Fruit fly (Drosophila melanogaster) whole organism, larva: ENCODE results near the gene sick.
A peak's percentile ranks its signal among the peaks of the same experiment; 100 is the strongest.

ENCODE experiments used
- noc ChIP-seq: fragments of 200-800 bp; sonication (Bioruptor generic); optimal IDR thresholded peaks from 3 replicates; lab custom pipeline; 2019; ENCODE audit warnings: missing biosample characterization, mild to moderate bottlenecking, missing genetic modification characterization, moderate library complexity

Gene sick

DNA sequence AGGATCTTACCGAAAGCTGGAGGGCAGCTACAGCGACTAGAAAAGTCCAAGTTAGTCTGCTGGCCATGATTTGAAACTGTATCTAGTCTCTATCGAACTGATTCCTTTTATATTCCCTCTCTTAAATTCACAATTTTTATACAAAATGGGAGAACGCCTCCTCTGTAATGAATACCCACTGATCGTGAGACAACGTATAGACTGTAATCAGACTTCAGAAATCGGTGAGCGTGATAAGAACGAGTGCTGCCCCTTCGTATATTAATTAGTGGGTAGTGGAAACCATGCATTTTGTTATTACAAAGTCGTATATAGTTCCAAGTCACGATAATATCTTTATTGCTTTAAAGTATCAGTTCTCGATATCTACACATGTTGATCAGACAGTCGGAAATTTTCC, 170.2 kb downstream of the sick start, which contains the start of gene OS9:
Gene OS9, minus strand, starts transcription at position 101 of the 400 bp plus-strand sequence.
- no peak for TF ChIP-seq noc

- peak; percentile 0 for TF ChIP-seq noc
Observed at dm6 chr2L:19967390-19967789, 171.2 kb downstream of the sick start, which contains the start of gene Hf. Gene Hf (minus strand): TSS chr2L:19967685.

dm6 chr2L:19987875-19988665, 191.9 kb downstream of the sick start:
- TF ChIP-seq noc = no peak

DNA sequence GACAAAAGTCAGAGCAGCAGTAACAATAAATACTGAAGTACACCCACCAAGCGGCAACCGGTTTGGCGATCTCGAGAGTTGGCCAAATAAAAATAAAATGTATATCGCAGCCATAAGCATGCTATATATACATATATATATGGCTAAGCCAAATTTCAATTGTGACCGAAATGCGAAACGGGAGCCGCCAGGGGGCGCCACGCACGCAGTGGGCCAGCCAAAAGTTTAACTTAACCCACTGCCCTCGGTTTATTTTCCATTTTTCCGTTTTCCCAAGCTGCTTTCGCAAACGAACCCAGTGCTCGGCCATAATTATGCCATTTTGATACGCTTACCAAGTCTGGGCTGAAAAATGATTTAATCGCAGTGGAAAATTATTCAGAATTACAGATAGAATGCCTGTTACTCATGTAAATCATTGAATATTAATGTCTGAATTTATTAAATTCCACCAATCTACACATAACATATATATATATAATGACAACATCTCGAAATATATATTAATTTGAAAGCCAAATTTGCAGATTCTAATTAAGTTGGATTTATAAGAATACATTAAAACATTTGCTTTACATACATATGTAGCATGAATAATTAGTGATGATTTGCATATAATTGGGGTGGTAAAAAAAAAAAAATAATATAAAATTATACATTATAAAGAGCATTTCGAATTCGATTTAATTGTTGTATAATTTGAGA, 193.6 kb downstream of the sick start:
- no peak for TF ChIP-seq noc

DNA sequence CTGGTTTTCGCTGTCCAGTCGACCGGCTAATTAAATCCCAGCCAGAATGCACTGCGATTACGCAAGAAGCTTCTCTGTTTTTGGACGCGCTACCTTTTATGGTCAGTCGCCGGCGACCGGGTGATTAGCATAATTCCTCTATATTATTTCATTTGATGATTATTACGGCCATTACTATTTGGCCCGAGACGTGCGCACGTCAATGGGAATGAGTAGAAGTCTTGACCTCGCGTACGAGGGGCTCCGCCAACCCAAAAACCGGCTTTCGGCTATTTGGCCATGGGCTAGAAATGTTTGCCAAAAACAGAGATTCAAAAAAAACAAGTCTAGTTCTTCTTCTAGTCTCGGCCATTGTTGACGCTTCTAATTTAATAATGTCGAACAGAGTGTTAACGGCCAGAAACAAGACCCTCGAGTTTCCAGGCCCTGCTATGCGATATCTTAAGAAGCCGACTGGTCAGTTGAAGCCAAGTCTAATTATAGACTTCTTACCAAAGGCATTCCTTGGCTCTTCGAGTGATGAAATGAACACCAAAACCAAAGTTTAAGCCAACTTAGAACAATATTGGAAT, 196.3 kb downstream of the sick start:
- TF ChIP-seq noc = no peak

dm6 chr2L:19998139-19998538, 202.0 kb downstream of the sick start:
- TF ChIP-seq noc = no peak

DNA sequence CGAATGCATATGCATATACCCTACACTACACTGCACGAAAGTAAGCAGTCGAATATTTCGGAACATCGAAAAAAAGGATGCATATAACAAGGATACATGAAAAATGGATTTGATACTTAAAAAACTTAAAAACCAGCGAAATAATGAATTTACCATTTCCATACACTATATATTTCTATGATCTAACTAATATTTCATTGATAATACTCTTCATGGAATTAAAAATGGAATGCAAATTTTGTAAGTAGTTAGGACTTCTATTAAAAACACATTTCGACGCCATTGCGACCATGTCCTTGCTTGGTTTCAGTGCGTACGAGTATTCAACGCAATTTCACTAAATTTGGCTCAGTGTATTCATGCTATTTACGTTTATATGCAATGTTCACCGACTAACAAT, 205.9 kb downstream of the sick start:
- no peak for TF ChIP-seq noc

dm6 chr2L:20004341-20004740, 208.2 kb downstream of the sick start:
- no peak for TF ChIP-seq noc

DNA sequence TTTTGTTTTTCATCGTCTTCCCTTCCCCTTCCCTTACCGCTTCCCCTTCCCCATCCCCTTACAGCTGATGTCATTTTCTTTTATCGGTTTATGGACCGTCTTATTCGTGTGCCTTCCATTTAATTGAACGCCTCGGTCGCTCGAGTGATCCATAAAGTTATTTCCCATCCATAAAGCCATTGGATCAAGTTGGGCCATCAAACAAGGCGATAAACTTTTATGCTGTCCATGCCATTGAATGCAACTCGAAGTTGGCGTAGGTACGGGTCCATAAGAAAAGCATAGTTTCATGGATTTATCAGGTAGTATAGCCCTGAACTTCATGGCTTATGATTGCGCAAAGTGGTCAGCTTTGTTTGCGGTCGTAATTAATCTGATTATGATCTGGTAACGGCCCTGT, 208.9 kb downstream of the sick start:
- TF ChIP-seq noc = no peak
